Fruit fly (Drosophila melanogaster) whole organism, embryonic: ENCODE data around the gene Gbs-76A.

Experiments used
- CG10366 ChIP-seq: fragments of 200-800 bp; sonication (Bioruptor generic); IDR thresholded peaks from 2 replicates; pipeline ENCODE4 v1.3.6; 2022; ENCODE audit warnings: missing biosample characterization, missing genetic modification characterization
- CG10565 ChIP-seq: fragments of 200-800 bp; sonication (Bioruptor generic); optimal IDR thresholded peaks from 3 replicates; lab custom pipeline; 2016; ENCODE audit warnings: missing biosample characterization, mild to moderate bottlenecking, missing genetic modification characterization
- CG10654 ChIP-seq: fragments of 200-800 bp; sonication (Bioruptor generic); optimal IDR thresholded peaks from 2 replicates; lab custom pipeline; 2016; ENCODE audit warnings: missing biosample characterization, missing genetic modification characterization
- CG12219 ChIP-seq: fragments of 200-800 bp; sonication (Bioruptor generic); optimal IDR thresholded peaks from 3 replicates; lab custom pipeline; 2018; ENCODE audit warnings: missing biosample characterization, mild to moderate bottlenecking, missing genetic modification characterization
- CG1602 ChIP-seq: fragments of 200-800 bp; sonication (Bioruptor generic); optimal IDR thresholded peaks from 3 replicates; lab custom pipeline; 2016; ENCODE audit warnings: missing biosample characterization, missing genetic modification characterization
- CG17186 ChIP-seq: fragments of 200-800 bp; sonication (Bioruptor generic); optimal IDR thresholded peaks from 3 replicates; lab custom pipeline; 2017; ENCODE audit warnings: missing biosample characterization, missing genetic modification reagents, missing genetic modification characterization
- CG2120 ChIP-seq: fragments of 200-800 bp; sonication (Bioruptor generic); optimal IDR thresholded peaks from 3 replicates; lab custom pipeline; 2016; ENCODE audit warnings: missing biosample characterization, missing genetic modification characterization
- CG2129 ChIP-seq: fragments of 200-800 bp; sonication (Bioruptor generic); IDR thresholded peaks from 2 replicates; pipeline ENCODE4 v1.3.6; 2022; ENCODE audit warnings: missing biosample characterization, missing genetic modification characterization; ENCODE audit not compliant: partially characterized antibody
- CG2202 ChIP-seq: fragments of 200-800 bp; sonication (Bioruptor generic); optimal IDR thresholded peaks from 2 replicates; lab custom pipeline; 2018; ENCODE audit warnings: missing biosample characterization, mild to moderate bottlenecking, missing genetic modification characterization
- CG30020 ChIP-seq: fragments of 200-800 bp; optimal IDR thresholded peaks from 2 replicates; lab custom pipeline; 2019; ENCODE audit warnings: missing biosample characterization, mild to moderate bottlenecking, missing genetic modification characterization, moderate library complexity
- CG31365 ChIP-seq: fragments of 200-800 bp; sonication (Bioruptor generic); optimal IDR thresholded peaks from 2 replicates; lab custom pipeline; 2018; ENCODE audit warnings: missing biosample characterization, mild to moderate bottlenecking, missing genetic modification characterization
- CG31388 ChIP-seq: fragments of 200-800 bp; sonication (Bioruptor generic); optimal IDR thresholded peaks from 2 replicates; lab custom pipeline; 2016; ENCODE audit warnings: missing biosample characterization, missing genetic modification characterization
- CG33557 ChIP-seq: fragments of 200-800 bp; sonication (Bioruptor generic); optimal IDR thresholded peaks from 2 replicates; lab custom pipeline; 2019; ENCODE audit warnings: missing biosample characterization, mild to moderate bottlenecking, missing genetic modification characterization, moderate library complexity
- CG4707 ChIP-seq: fragments of 200-800 bp; sonication (Bioruptor generic); optimal IDR thresholded peaks from 2 replicates; lab custom pipeline; 2018; ENCODE audit warnings: missing biosample characterization, mild to moderate bottlenecking, missing genetic modification characterization, moderate library complexity
- CG6683 ChIP-seq: fragments of 200-800 bp; sonication (Bioruptor generic); optimal IDR thresholded peaks from 2 replicates; lab custom pipeline; 2017; ENCODE audit warnings: missing biosample characterization, mild to moderate bottlenecking, missing genetic modification characterization, missing genetic modification reagents
- CG7556 ChIP-seq: fragments of 200-800 bp; sonication (Bioruptor generic); optimal IDR thresholded peaks from 2 replicates; lab custom pipeline; 2017; ENCODE audit warnings: missing biosample characterization, mild to moderate bottlenecking, missing genetic modification characterization
- CG8281 ChIP-seq: fragments of 200-800 bp; sonication (Bioruptor generic); optimal IDR thresholded peaks from 2 replicates; lab custom pipeline; 2018; ENCODE audit warnings: missing biosample characterization, mild to moderate bottlenecking, missing genetic modification characterization, moderate library complexity
- CG9727 ChIP-seq: fragments of 200-800 bp; sonication (Bioruptor generic); optimal IDR thresholded peaks from 3 replicates; lab custom pipeline; 2017; ENCODE audit warnings: missing biosample characterization, mild to moderate bottlenecking, missing genetic modification characterization
- CTCF ChIP-seq: fragments of 200-800 bp; sonication (Bioruptor generic); optimal IDR thresholded peaks from 2 replicates; lab custom pipeline; 2017; ENCODE audit warnings: missing biosample characterization, mild to moderate bottlenecking, missing genetic modification characterization, moderate library complexity
- Doc3 ChIP-seq: fragments of 200-800 bp; sonication (Bioruptor generic); IDR thresholded peaks from 3 replicates; pipeline ENCODE4 v1.3.6; 2022; ENCODE audit warnings: missing biosample characterization, missing genetic modification characterization; ENCODE audit not compliant: partially characterized antibody
- Drgx ChIP-seq: fragments of 200-800 bp; sonication (Bioruptor generic); IDR thresholded peaks from 2 replicates; pipeline ENCODE4 v1.3.6; 2022; ENCODE audit warnings: missing biosample characterization, missing genetic modification characterization
- E2f1 ChIP-seq: fragments of 200-800 bp; sonication (Bioruptor generic); IDR thresholded peaks from 2 replicates; pipeline ENCODE4 v1.3.6; 2022; ENCODE audit warnings: missing biosample characterization, missing genetic modification characterization
- ERR ChIP-seq: fragments of 200-800 bp; sonication (Bioruptor generic); optimal IDR thresholded peaks from 2 replicates; lab custom pipeline; 2016; ENCODE audit warnings: missing biosample characterization, missing genetic modification characterization
- GATAe ChIP-seq: fragments of 200-800 bp; sonication (Bioruptor generic); conservative IDR thresholded peaks from 2 replicates; pipeline ENCODE4 v1.3.6; 2022; ENCODE audit warnings: missing biosample characterization, missing genetic modification characterization
- Gsc ChIP-seq: fragments of 200-800 bp; sonication (Bioruptor generic); IDR thresholded peaks from 2 replicates; pipeline ENCODE4 v1.3.6; 2022; ENCODE audit warnings: missing biosample characterization, missing genetic modification characterization
- HLH4C ChIP-seq: fragments of 200-800 bp; sonication (Bioruptor generic); IDR thresholded peaks from 3 replicates; pipeline ENCODE4 v1.3.6; 2022; ENCODE audit warnings: missing biosample characterization, missing genetic modification characterization; ENCODE audit not compliant: partially characterized antibody
- HLHmδ ChIP-seq: fragments of 200-800 bp; sonication (Bioruptor generic); optimal IDR thresholded peaks from 2 replicates; lab custom pipeline; 2018; ENCODE audit warnings: missing biosample characterization, mild to moderate bottlenecking, missing genetic modification characterization, moderate library complexity
- Hr3 ChIP-seq: fragments of 200-800 bp; sonication (Bioruptor generic); optimal IDR thresholded peaks from 3 replicates; lab custom pipeline; 2016; ENCODE audit warnings: missing biosample characterization, missing genetic modification characterization
- Hr39 ChIP-seq: fragments of >200 bp; optimal IDR thresholded peaks from 2 replicates; lab custom pipeline; 2017
- MBD-R2 ChIP-seq: fragments of 200-800 bp; sonication (Bioruptor generic); IDR thresholded peaks from 2 replicates; pipeline ENCODE4 v1.3.6; 2022; ENCODE audit warnings: missing biosample characterization, missing genetic modification characterization
- Mad ChIP-seq: fragments of 200-800 bp; sonication (Bioruptor generic); optimal IDR thresholded peaks from 2 replicates; lab custom pipeline; 2016; ENCODE audit warnings: missing biosample characterization, missing genetic modification characterization
- NK7.1 ChIP-seq: fragments of 200-800 bp; sonication (Bioruptor generic); optimal IDR thresholded peaks from 3 replicates; lab custom pipeline; 2016; ENCODE audit warnings: missing biosample characterization, missing genetic modification characterization
- Nf-YA ChIP-seq: fragments of 200-800 bp; sonication (Bioruptor generic); IDR thresholded peaks from 2 replicates; pipeline ENCODE4 v1.3.6; 2022; ENCODE audit warnings: missing biosample characterization, missing genetic modification characterization
- TFAM ChIP-seq: fragments of 200-800 bp; sonication (Bioruptor generic); optimal IDR thresholded peaks from 2 replicates; lab custom pipeline; 2017; ENCODE audit warnings: missing biosample characterization, missing genetic modification characterization, inconsistent platforms
- ac ChIP-seq: fragments of 200-800 bp; sonication (Bioruptor generic); optimal IDR thresholded peaks from 3 replicates; lab custom pipeline; 2017; ENCODE audit warnings: missing biosample characterization, mild to moderate bottlenecking, missing genetic modification characterization
- ato ChIP-seq: fragments of 200-800 bp; sonication (Bioruptor generic); IDR thresholded peaks from 2 replicates; pipeline ENCODE4 v1.3.6; 2022; ENCODE audit warnings: missing biosample characterization, missing genetic modification characterization; ENCODE audit not compliant: partially characterized antibody
- bigmax ChIP-seq: fragments of 200-800 bp; sonication (Bioruptor generic); optimal IDR thresholded peaks from 2 replicates; lab custom pipeline; 2018; ENCODE audit warnings: missing biosample characterization, mild to moderate bottlenecking, missing genetic modification characterization
- bowl ChIP-seq: fragments of 200-800 bp; sonication (Bioruptor generic); IDR thresholded peaks from 2 replicates; pipeline ENCODE4 v1.3.6; 2022; ENCODE audit warnings: missing biosample characterization, missing genetic modification characterization
- bsh ChIP-seq, 2 experiments: fragments of 200-800 bp; sonication (Bioruptor generic); optimal IDR thresholded peaks; 2 replicates each; lab custom pipeline; 2017 to 2018; ENCODE audit warnings: mild to moderate bottlenecking in 2 of 2, missing biosample characterization in 2 of 2, missing genetic modification characterization in 2 of 2, moderate library complexity in 1 of 2
- corto ChIP-seq: fragments of 200-800 bp; sonication (Bioruptor generic); optimal IDR thresholded peaks from 2 replicates; lab custom pipeline; 2016; ENCODE audit warnings: missing biosample characterization, mild to moderate bottlenecking, missing genetic modification characterization, moderate library complexity
- hth ChIP-seq: fragments of >200 bp; optimal IDR thresholded peaks from 2 replicates; lab custom pipeline; 2017; ENCODE audit warnings: inconsistent platforms
- lilli ChIP-seq: fragments of 200-800 bp; sonication (Bioruptor generic); optimal IDR thresholded peaks from 3 replicates; lab custom pipeline; 2016; ENCODE audit warnings: missing biosample characterization, missing genetic modification characterization
- luna ChIP-seq: fragments of 200-800 bp; sonication (Bioruptor generic); optimal IDR thresholded peaks from 2 replicates; lab custom pipeline; 2016; ENCODE audit warnings: missing biosample characterization, missing genetic modification characterization
- nom ChIP-seq: fragments of 200-800 bp; sonication (Bioruptor generic); optimal IDR thresholded peaks from 2 replicates; lab custom pipeline; 2017; ENCODE audit warnings: missing biosample characterization, missing genetic modification characterization, mild to moderate bottlenecking, moderate library complexity, missing genetic modification reagents
- p53 ChIP-seq: fragments of 200-800 bp; sonication (Bioruptor generic); optimal IDR thresholded peaks from 2 replicates; lab custom pipeline; 2016; ENCODE audit warnings: missing biosample characterization, missing genetic modification characterization
- pb ChIP-seq: fragments of 200-800 bp; sonication (Bioruptor generic); optimal IDR thresholded peaks from 3 replicates; lab custom pipeline; 2016; ENCODE audit warnings: missing biosample characterization, missing genetic modification characterization
- pho ChIP-seq: fragments of 200-800 bp; sonication (Bioruptor generic); optimal IDR thresholded peaks from 2 replicates; lab custom pipeline; 2016; ENCODE audit warnings: missing biosample characterization, missing genetic modification characterization
- sc ChIP-seq, 3 experiments: fragments of >200 bp in 2 of 3; fragments of 200-800 bp in 1 of 3; sonication (Bioruptor generic) in 1 of 3; optimal IDR thresholded peaks; 2 replicates in 2 of 3; 3 replicates in 1 of 3; lab custom pipeline; 2017; ENCODE audit warnings: mild to moderate bottlenecking in 1 of 3, missing biosample characterization in 1 of 3, missing genetic modification characterization in 1 of 3, missing genetic modification reagents in 1 of 3
- scrt ChIP-seq: fragments of 200-800 bp; sonication (Bioruptor generic); optimal IDR thresholded peaks from 2 replicates; lab custom pipeline; 2018; ENCODE audit warnings: missing biosample characterization, mild to moderate bottlenecking, missing genetic modification characterization, moderate library complexity
- sisA ChIP-seq: fragments of 200-800 bp; sonication (Bioruptor generic); IDR thresholded peaks from 2 replicates; pipeline ENCODE4 v1.3.6; 2022; ENCODE audit warnings: missing biosample characterization, missing genetic modification characterization
- unpg ChIP-seq: fragments of 200-800 bp; sonication (Bioruptor generic); optimal IDR thresholded peaks from 3 replicates; lab custom pipeline; 2018; ENCODE audit warnings: missing biosample characterization, mild to moderate bottlenecking, missing genetic modification characterization, moderate library complexity
- wdn ChIP-seq: fragments of 200-800 bp; sonication (Bioruptor generic); IDR thresholded peaks from 2 replicates; pipeline ENCODE4 v1.3.6; 2022; ENCODE audit warnings: missing biosample characterization, missing genetic modification characterization

The Gbs-76A gene

dm6 chr3L:19294235-19294612, 1.7 kb upstream of the Gbs-76A start, which contains the start of gene fal (continued):
- TF ChIP-seq scrt (GFP tag; lab: Kevin White, UChicago) (no peak), Gsc (GFP tag; lab: Robert Waterston, UW) (no peak), ac (no peak), CG31365 (tag; lab: Kevin White, UChicago) (no peak), CG2202 (tag; lab: Kevin White, UChicago) (no peak), pb (no peak), pho (GFP tag; lab: Kevin White, UChicago) (no peak), luna (peak; percentile 41), CG10366 (GFP tag; lab: Robert Waterston, UW) (no peak; the same call in 1 of the 2 replicates), wdn (GFP tag; lab: Robert Waterston, UW) (no peak), CG30020 (no peak), NK7.1 (GFP tag; lab: Kevin White, UChicago) (no peak), ERR (GFP tag; lab: Kevin White, UChicago) (no peak), bsh (GFP tag; optimal IDR thresholded peaks at IDR 0.05; lab: Kevin White, UChicago) (no peak), Drgx (GFP tag; lab: Robert Waterston, UW) (no peak), p53 (GFP tag; lab: Kevin White, UChicago) (no peak), hth (lab: Kevin White, UChicago) (no peak), E2f1 (GFP tag; lab: Robert Waterston, UW) (no peak), CG1602 (GFP tag; lab: Kevin White, UChicago) (peak; percentile 21), corto (GFP tag; lab: Kevin White, UChicago) (no peak), nom (no peak), CTCF (GFP tag; lab: Kevin White, UChicago) (peak; percentile 95), CG6683 (GFP tag; lab: Kevin White, UChicago) (no peak), bowl (GFP tag; lab: Robert Waterston, UW) (no peak), sc (optimal IDR thresholded peaks at IDR 0.05; lab: Kevin White, UChicago) (no peak), sc (GFP tag; optimal IDR thresholded peaks at IDR 0.05; lab: Kevin White, UChicago) (no peak), sisA (GFP tag; lab: Robert Waterston, UW) (no peak; the same call in 1 of the 2 replicates), HLHmδ (no peak), CG2129 (GFP tag; lab: Robert Waterston, UW) (no peak), CG4707 (no peak), GATAe (GFP tag; lab: Robert Waterston, UW) (no peak), HLH4C (GFP tag; lab: Robert Waterston, UW) (0 out of 3 replicates have a peak, but pooled peaks have one; percentile 55), CG12219 (GFP tag; lab: Kevin White, UChicago) (no peak), MBD-R2 (no peak), ato (GFP tag; lab: Robert Waterston, UW) (peak; percentile 24; the same call in 1 of the 2 replicates), Hr39 (lab: Kevin White, UChicago) (no peak), bigmax (GFP tag; lab: Kevin White, UChicago) (no peak), CG9727 (GFP tag; lab: Kevin White, UChicago) (no peak), CG17186 (GFP tag; lab: Kevin White, UChicago) (no peak), Hr3 (GFP tag; lab: Kevin White, UChicago) (peak; percentile 43), Mad (GFP tag; lab: Kevin White, UChicago) (no peak), CG2120 (GFP tag; lab: Kevin White, UChicago) (no peak), Nf-YA (no peak), CG31388 (GFP tag; lab: Kevin White, UChicago) (no peak), CG33557 (GFP tag; lab: Kevin White, UChicago) (no peak), lilli (GFP tag; lab: Kevin White, UChicago) (no peak), unpg (GFP tag; lab: Kevin White, UChicago) (no peak), CG8281 (tag; lab: Kevin White, UChicago) (no peak), Doc3 (GFP tag; lab: Robert Waterston, UW) (0 out of 3 replicates have a peak, but pooled peaks have one; percentile 17), TFAM (no peak), CG7556 (no peak), CG10565 (GFP tag; lab: Kevin White, UChicago) (no peak), CG10654 (GFP tag; lab: Kevin White, UChicago) (peak; percentile 13)
